Worm (Caenorhabditis elegans) whole organism, L2 larva: ENCODE data around the gene chtl-1.

Experiments
- ceh-82 ChIP-seq: fragments of 150-350 bp; optimal IDR thresholded peaks from 2 replicates; lab custom pipeline; 2014; ENCODE audit warnings: missing biosample characterization, missing genetic modification characterization
- ztf-11 ChIP-seq: sonication (generic microtip); optimal IDR thresholded peaks from 2 replicates; lab custom pipeline; 2017; ENCODE audit warnings: missing biosample characterization, missing genetic modification characterization

DNA sequence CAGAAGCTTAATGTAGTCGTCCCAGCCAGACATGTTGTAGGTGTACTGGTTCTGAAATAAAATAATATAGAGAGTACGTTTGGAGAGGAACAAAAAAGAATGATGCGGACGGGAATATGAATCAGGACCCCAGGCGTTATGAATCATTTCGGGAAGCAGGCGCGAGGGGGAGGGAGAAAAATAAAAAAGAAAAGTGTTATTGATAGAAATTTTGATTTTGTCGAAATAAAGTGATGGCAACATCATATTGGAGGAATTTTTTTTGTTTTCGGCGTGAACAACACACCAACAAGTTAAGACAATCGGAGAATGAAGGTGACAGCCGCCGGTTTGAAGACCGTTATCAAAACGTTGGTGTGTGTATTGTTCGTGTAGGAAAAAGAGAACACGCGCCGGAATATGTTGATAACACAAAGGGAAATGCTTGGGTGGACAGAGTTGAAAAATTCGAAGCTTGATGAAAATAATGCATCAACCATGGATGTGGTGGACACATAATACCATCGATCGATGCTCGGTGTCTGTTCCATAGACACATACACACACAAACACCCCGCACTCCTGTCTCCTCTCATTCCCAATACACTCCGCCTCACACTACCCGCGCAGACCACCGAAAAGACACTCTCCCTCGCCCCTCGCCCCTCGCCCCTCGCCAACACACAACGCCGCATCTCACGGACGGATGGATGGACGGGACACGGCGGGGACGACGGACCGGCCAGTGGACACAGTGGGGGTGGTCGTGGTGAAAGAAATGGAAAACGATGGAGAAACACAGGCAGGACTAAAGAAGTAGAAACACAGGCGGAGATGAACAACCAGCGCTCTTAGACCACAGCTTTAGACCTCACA is 9.9 kb downstream of the chtl-1 start, which contains the start of gene pfn-2:
- TF ChIP-seq ztf-11 (tag; lab: Kevin White, UChicago) (no peak), ceh-82 (tag; lab: Kevin White, UChicago) (no peak)
